Worm (Caenorhabditis elegans) whole organism, L2 larva: Measurements from ENCODE around the gene T06C10.3.

ENCODE experiments used
- C34F6.9 ChIP-seq: fragments of 150-350 bp; optimal IDR thresholded peaks from 2 replicates; lab custom pipeline; 2014; ENCODE audit warnings: missing biosample characterization, missing genetic modification characterization
- ZK546.5 ChIP-seq: sonication (generic microtip); optimal IDR thresholded peaks from 2 replicates; lab custom pipeline; 2017; ENCODE audit warnings: missing biosample characterization, missing genetic modification characterization
- ama-1 ChIP-seq: fragments of 150-350 bp; optimal IDR thresholded peaks from 2 replicates; lab custom pipeline; 2018; ENCODE audit warnings: inconsistent platforms
- blmp-1 ChIP-seq: sonication (generic microtip); optimal IDR thresholded peaks from 2 replicates; lab custom pipeline; 2017; ENCODE audit warnings: missing genetic modification characterization, mild to moderate bottlenecking, missing compliant biosample characterization, antibody characterized with exemption, moderate library complexity; ENCODE audit not compliant: insufficient read depth
- egl-27 ChIP-seq: sonication (generic microtip); optimal IDR thresholded peaks from 3 replicates; lab custom pipeline; 2017; ENCODE audit warnings: missing biosample characterization, missing genetic modification reagents, missing genetic modification characterization
- lin-13 ChIP-seq: fragments of 150-350 bp; optimal IDR thresholded peaks from 2 replicates; lab custom pipeline; 2014; ENCODE audit warnings: missing biosample characterization, missing genetic modification reagents, missing genetic modification characterization
- lin-39 ChIP-seq: fragments of 150-350 bp; optimal IDR thresholded peaks from 2 replicates; lab custom pipeline; 2014; ENCODE audit warnings: missing biosample characterization, missing genetic modification reagents, missing genetic modification characterization
- lsy-2 ChIP-seq, 2 experiments: fragments of 150-350 bp in 1 of 2; sonication (generic microtip) in 1 of 2; optimal IDR thresholded peaks; 2 replicates each; lab custom pipeline; 2014 to 2017; ENCODE audit warnings: missing biosample characterization in 2 of 2, missing genetic modification characterization in 2 of 2
- mbf-1 ChIP-seq: sonication (generic microtip); optimal IDR thresholded peaks from 2 replicates; lab custom pipeline; 2017; ENCODE audit warnings: missing biosample characterization, missing genetic modification characterization
- mdl-1 ChIP-seq, 2 experiments: fragments of 150-350 bp in 1 of 2; sonication (generic microtip) in 1 of 2; optimal IDR thresholded peaks; 2 replicates each; lab custom pipeline; 2017; ENCODE audit warnings: missing biosample characterization in 2 of 2, missing genetic modification characterization in 2 of 2
- unc-55 ChIP-seq: fragments of 150-350 bp; sonication (generic microtip); optimal IDR thresholded peaks from 3 replicates; lab custom pipeline; 2014; ENCODE audit warnings: missing biosample characterization, missing genetic modification reagents, missing genetic modification characterization
- ztf-1 ChIP-seq: fragments of 200-800 bp; sonication (Bioruptor generic); conservative IDR thresholded peaks from 2 replicates; pipeline ENCODE4 v1.3.6; 2022; ENCODE audit warnings: missing genetic modification characterization, missing compliant biosample characterization
- ztf-4 ChIP-seq: fragments of 150-350 bp; optimal IDR thresholded peaks from 2 replicates; lab custom pipeline; 2014; ENCODE audit warnings: missing biosample characterization, missing genetic modification characterization

- no peak for TF ChIP-seq ZK546.5 (tag; lab: Kevin White, UChicago)
- TF ChIP-seq blmp-1 (tag; lab: Kevin White, UChicago) = no peak
- no peak for TF ChIP-seq ama-1 (lab: Kevin White, UChicago)
- TF ChIP-seq unc-55 (GFP tag; lab: Kevin White, UChicago) = no peak
- no peak for TF ChIP-seq lsy-2 (tag; optimal IDR thresholded peaks at IDR 0.05; lab: Kevin White, UChicago)
- TF ChIP-seq lin-13 (GFP tag; lab: Kevin White, UChicago) = no peak
- TF ChIP-seq ztf-4 (tag; lab: Kevin White, UChicago) = no peak
- no peak for TF ChIP-seq ztf-1 (GFP tag; lab: Robert Waterston, UW)
- TF ChIP-seq lin-39 (tag; lab: Kevin White, UChicago) = no peak
- TF ChIP-seq mbf-1 (tag; lab: Kevin White, UChicago) = no peak
- no peak for TF ChIP-seq mdl-1 (tag; optimal IDR thresholded peaks at IDR 0.05; lab: Kevin White, UChicago)
- TF ChIP-seq egl-27 = no peak
- TF ChIP-seq C34F6.9 (tag; lab: Kevin White, UChicago) = no peak
These were observed 8.5 kb downstream of the T06C10.3 start, which contains the start of gene srt-73 for ce11 chrIV:7879017-7879416.
